Worm (Caenorhabditis elegans) whole organism, L4/young adult: ENCODE data around the gene C09F12.3.

Source experiments
- W03F9.2 ChIP-seq: fragments of 150-350 bp; optimal IDR thresholded peaks from 2 replicates; lab custom pipeline; 2014; ENCODE audit warnings: missing biosample characterization, missing genetic modification characterization
- dao-5 ChIP-seq: sonication (generic microtip); optimal IDR thresholded peaks from 2 replicates; lab custom pipeline; 2016; ENCODE audit warnings: missing genotype, missing genetic modification characterization, moderate library complexity, missing compliant biosample characterization
- him-1 ChIP-seq: sonication (generic microtip); optimal IDR thresholded peaks from 2 replicates; lab custom pipeline; 2016; ENCODE audit warnings: missing genotype, missing genetic modification reagents, missing genetic modification characterization, missing compliant biosample characterization

DNA sequence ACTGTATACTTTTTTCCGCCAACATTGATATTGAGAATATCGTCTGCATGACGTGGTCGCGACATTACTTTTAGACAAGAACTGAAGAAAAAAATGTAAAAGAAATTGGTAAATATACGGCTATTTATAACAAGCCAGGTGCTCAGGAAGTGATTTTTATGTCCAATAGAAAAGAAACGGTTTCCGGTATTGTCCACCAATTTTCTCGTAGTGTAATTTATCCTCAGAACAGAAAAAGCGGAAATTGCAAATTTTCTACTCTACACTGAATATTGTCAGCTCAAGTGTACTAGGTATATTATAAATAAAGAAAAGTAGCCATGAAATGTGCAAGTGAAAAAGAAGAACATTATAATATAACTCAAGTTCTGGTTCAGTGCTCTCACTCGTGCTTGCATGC lies 43.5 kb downstream of the C09F12.3 start, which contains the start of gene F59F3.6:
- TF ChIP-seq him-1 (tag; lab: Kevin White, UChicago): no peak
- no peak for TF ChIP-seq dao-5 (tag; lab: Kevin White, UChicago)
- TF ChIP-seq W03F9.2: no peak
